Worm (Caenorhabditis elegans): ENCODE measurements around the gene F59E12.3.
A peak's percentile ranks its signal among the peaks of the same experiment; 100 is the strongest.

F59E12.3 gene

DNA sequence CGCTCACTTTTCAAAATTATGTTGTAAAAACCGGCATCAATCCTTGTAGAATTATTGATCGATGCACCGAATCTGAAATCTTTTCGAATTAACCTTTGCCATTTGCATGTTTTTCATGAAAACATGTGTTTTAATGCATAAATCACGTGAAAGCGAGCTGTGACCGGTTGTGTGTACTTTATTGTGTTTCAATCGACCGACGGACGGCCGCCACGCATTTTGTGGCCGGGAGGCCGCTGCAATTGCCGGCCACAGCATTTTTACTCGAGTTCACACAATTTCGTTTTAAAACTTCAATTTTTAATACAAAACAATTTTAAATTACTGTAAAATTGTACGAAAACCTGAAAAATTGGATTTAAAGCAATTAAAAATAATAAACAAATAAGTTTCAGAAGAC is 50.8 kb downstream of the F59E12.3 start, which contains the start of gene C25H3.11 (continued):
- TF ChIP-seq ceh-44 (GFP tag; IDR thresholded peaks at IDR 0.05) (no peak), mep-1 (tag; optimal IDR thresholded peaks at IDR 0.05) (peak; percentile 47), nhr-77 (tag; optimal IDR thresholded peaks at IDR 0.05) (peak; percentile 37), hif-1 (tag; optimal IDR thresholded peaks at IDR 0.05) (peak in 1 of 2 experiments; percentile 52), unc-62 (GFP tag; optimal IDR thresholded peaks at IDR 0.05 in 1 of 2) (peak in 1 of 2 experiments; percentile 76), unc-62 (tag; optimal IDR thresholded peaks at IDR 0.05) (no peak), mdt-29 (GFP tag; IDR thresholded peaks at IDR 0.05) (no peak)
